Fruit fly (Drosophila melanogaster): ENCODE measurements around the gene Ubc4.

The Ubc4 gene

DNA sequence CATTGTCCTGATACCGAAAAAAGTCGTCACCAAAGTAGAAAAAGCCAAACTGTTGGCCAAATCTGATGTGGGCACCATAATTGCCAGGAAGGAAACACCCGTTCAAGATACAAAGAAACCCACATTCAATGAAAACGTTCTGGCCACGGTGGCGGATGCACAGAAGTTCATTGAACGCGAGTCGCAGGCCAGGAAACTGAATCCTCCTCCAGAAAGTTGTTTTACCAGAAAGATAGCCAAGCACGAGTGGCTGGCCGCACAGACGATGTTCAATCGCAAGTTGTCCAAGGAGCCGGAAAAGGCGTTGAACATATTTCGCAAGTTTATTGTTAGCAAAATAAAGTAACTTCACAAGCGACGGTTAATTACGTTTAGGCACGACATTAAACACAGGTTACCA, 22.0 kb downstream of the Ubc4 start:
- no peak for TF ChIP-seq EcR (GFP tag; optimal IDR thresholded peaks at IDR 0.05)
- TF ChIP-seq Dll (optimal IDR thresholded peaks at IDR 0.05), result no peak
- TF ChIP-seq usp (GFP tag; optimal IDR thresholded peaks at IDR 0.05), result no peak
- TF ChIP-seq pan (optimal IDR thresholded peaks at IDR 0.05), result no peak
- TF ChIP-seq CG8478 (optimal IDR thresholded peaks at IDR 0.05), result no peak
- TF ChIP-seq psq (optimal IDR thresholded peaks at IDR 0.05), result no peak

DNA sequence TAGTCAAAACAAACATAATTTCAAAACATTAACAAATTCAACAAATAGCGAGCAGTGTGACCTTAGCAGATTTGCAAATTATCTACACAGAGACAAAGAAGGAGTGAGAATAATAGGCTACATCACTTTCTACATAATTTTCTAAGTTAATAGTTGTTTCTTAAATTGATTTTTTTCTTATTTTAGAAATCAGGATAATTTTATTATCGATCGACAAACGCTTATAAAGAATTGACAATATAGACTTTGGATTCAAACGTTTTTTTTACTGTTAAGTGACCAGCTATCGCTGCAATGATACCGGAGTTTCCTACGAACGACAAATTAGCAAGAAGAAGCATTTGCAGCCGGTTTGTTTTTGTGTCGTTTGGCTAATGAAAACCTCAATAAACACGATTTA, 25.0 kb downstream of the Ubc4 start, which contains the start of the genes nbs and defl:
nbs (minus strand) TSS at position 87 of the 400 bp plus-strand sequence.
defl (plus strand) TSS at position 316 of the 400 bp plus-strand sequence.
- TF ChIP-seq psq (optimal IDR thresholded peaks at IDR 0.05) (no peak), CG8478 (optimal IDR thresholded peaks at IDR 0.05) (no peak), Dll (optimal IDR thresholded peaks at IDR 0.05) (no peak), pan (optimal IDR thresholded peaks at IDR 0.05) (no peak), usp (GFP tag; optimal IDR thresholded peaks at IDR 0.05) (no peak), EcR (GFP tag; optimal IDR thresholded peaks at IDR 0.05) (no peak)

DNA sequence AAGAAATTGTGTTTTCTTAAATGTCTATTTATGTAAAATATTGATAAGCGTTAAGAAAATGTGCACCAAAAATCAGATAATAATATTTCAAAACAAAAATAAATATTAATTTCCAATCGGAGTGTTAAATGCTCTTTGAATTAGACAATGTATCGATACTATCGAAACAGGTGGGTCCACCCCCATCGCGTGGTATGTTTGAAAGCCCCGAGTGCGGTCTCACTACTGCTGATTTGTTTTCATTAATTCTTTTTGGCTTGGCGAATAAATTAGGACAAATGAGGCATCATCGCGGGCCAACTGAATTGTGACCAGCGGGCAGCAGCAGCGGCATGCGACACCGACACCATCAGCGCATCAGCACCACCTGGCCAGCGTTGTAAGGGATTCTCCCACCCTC, 28.6 kb downstream of the Ubc4 start, which contains the start of gene Naa60:
Naa60 (plus strand) TSS at position 189 of the 400 bp plus-strand sequence.
- TF ChIP-seq EcR (GFP tag; optimal IDR thresholded peaks at IDR 0.05), result no peak
- no peak for TF ChIP-seq Dll (optimal IDR thresholded peaks at IDR 0.05)
- TF ChIP-seq pan (optimal IDR thresholded peaks at IDR 0.05), result no peak
- no peak for TF ChIP-seq psq (optimal IDR thresholded peaks at IDR 0.05)
- TF ChIP-seq usp (GFP tag; optimal IDR thresholded peaks at IDR 0.05), result no peak
- no peak for TF ChIP-seq CG8478 (optimal IDR thresholded peaks at IDR 0.05)

DNA sequence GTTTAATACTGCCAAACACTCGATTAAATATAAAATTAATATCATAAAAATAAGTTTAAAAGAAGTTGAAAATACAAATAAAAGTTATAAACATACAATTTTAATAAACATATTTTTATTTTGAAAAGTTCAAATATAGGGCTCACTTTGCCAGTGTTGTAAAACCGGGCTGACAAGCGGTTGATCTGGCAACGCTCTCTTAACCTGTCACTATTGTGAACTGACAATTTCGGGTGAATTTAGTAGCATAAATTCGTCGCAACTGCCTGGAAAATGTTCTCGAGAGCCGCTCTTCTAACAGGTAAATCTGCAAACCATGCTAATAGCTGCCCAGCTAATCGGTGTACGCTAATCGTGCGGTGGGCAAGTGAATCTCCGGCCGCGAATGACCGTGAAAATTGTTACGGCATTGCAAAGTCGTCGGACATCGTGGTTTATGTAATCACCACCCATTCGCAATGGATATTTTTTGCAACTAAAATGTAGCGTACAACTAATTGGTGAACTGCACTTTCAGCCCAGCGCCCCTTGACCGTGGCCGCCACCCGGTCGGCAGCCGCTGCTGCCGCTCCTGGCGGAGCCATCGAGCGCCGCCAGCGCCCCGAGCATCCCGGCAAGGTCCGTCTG, 31.8 kb downstream of the Ubc4 start, which contains the start of gene ATPsynB:
ATPsynB (plus strand) TSS at position 205 of the 627 bp plus-strand sequence.
- no peak for TF ChIP-seq EcR (GFP tag; optimal IDR thresholded peaks at IDR 0.05)
- TF ChIP-seq usp (GFP tag; optimal IDR thresholded peaks at IDR 0.05), result no peak
- no peak for TF ChIP-seq Dll (optimal IDR thresholded peaks at IDR 0.05)
- TF ChIP-seq psq (optimal IDR thresholded peaks at IDR 0.05), result no peak
- no peak for TF ChIP-seq pan (optimal IDR thresholded peaks at IDR 0.05)
- no peak for TF ChIP-seq CG8478 (optimal IDR thresholded peaks at IDR 0.05)

DNA sequence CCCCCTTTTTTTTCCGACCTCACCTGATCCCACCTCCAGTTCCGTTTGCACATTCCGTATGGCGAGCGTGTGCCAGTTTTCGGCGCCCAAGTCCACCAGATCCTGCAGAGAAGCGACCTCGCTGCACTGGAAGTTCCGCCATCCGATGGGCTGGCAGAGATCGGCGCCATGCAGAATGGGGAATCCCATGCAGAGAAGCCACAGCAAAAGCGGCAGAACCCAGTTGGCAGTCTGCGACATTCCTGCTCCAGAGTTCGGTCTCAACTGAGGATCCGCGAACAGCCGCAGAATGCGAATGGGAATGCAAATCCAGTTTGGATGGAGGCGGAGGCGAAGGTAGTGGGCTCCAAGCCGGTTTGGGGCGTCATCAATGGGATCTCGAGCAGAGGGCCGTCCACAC, 35.4 kb downstream of the Ubc4 start, which contains the start of gene CG6749:
CG6749 (minus strand) TSS at position 245 of the 400 bp plus-strand sequence.
- TF ChIP-seq Dll (optimal IDR thresholded peaks at IDR 0.05), result no peak
- no peak for TF ChIP-seq usp (GFP tag; optimal IDR thresholded peaks at IDR 0.05)
- TF ChIP-seq EcR (GFP tag; optimal IDR thresholded peaks at IDR 0.05), result no peak
- no peak for TF ChIP-seq pan (optimal IDR thresholded peaks at IDR 0.05)
- no peak for TF ChIP-seq CG8478 (optimal IDR thresholded peaks at IDR 0.05)

DNA sequence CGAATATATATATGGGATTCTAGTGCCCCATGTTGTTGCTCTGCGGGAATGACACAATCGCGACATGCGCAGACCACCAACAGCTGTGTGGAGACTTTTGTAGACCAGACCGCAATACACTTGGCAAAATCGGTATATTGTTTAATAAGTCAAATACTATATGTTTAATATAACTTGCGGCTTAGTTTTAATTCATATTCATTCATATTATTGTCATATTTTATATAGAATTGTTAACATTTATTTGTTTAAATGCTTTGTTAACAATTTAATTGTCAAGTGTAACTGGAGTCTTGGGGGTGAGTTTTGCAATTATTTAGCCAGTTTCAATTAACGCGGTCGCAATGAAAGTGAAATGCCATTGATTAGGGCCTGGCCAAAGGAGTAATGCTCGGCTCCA, 41.5 kb downstream of the Ubc4 start:
- TF ChIP-seq pan (optimal IDR thresholded peaks at IDR 0.05) (no peak), EcR (GFP tag; optimal IDR thresholded peaks at IDR 0.05) (no peak), usp (GFP tag; optimal IDR thresholded peaks at IDR 0.05) (no peak), psq (optimal IDR thresholded peaks at IDR 0.05) (no peak), CG8478 (optimal IDR thresholded peaks at IDR 0.05) (no peak), Dll (optimal IDR thresholded peaks at IDR 0.05) (no peak)

DNA sequence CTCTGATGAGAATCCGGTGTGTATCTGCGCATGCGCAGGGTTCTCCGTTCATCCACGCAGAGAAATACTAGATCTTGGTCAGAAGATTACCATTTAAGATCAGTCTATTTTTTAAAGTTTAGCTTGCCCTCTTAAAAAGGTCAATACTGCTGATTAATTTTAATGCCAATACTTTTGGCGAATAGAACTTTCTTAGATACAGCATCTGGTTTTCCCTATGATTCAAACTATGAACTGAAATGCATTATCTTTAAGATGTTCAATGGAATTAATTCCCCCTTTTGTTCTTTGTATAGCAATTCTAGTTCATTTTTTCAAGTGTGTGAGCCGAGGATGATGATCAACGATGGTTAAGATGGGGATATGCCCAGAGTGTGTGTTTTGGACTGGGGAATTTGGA, 44.2 kb downstream of the Ubc4 start:
- no peak for TF ChIP-seq Dll (optimal IDR thresholded peaks at IDR 0.05)
- TF ChIP-seq psq (optimal IDR thresholded peaks at IDR 0.05), result no peak
- TF ChIP-seq usp (GFP tag; optimal IDR thresholded peaks at IDR 0.05), result no peak
- no peak for TF ChIP-seq CG8478 (optimal IDR thresholded peaks at IDR 0.05)
- TF ChIP-seq EcR (GFP tag; optimal IDR thresholded peaks at IDR 0.05), result no peak
- no peak for TF ChIP-seq pan (optimal IDR thresholded peaks at IDR 0.05)

DNA sequence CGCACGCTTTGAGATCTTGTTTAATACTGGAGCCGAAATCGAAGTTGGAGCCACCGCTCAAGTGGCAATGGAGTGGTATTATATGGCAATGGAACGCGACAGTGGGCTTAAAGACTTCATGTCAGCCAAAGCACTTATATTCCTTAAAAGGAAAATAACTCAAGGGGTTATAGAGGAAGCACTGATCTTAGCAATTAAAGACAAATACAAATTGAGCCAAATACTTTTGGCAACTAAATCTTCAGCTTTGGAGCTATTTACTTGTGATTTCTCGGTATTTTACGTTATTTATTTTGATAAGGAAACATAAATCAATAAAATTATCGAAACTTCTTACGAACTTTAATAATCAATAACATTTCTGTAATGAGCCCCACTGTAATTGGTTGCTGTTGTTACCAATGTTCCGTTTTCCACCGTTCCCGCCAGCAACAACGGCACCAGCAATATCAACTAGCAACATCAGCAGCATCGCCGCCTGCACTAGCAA, 46.0 kb downstream of the Ubc4 start:
- TF ChIP-seq EcR (GFP tag; optimal IDR thresholded peaks at IDR 0.05), result no peak
- no peak for TF ChIP-seq psq (optimal IDR thresholded peaks at IDR 0.05)
- no peak for TF ChIP-seq Dll (optimal IDR thresholded peaks at IDR 0.05)
- no peak for TF ChIP-seq usp (GFP tag; optimal IDR thresholded peaks at IDR 0.05)
- TF ChIP-seq CG8478 (optimal IDR thresholded peaks at IDR 0.05), result no peak
- no peak for TF ChIP-seq pan (optimal IDR thresholded peaks at IDR 0.05)

DNA sequence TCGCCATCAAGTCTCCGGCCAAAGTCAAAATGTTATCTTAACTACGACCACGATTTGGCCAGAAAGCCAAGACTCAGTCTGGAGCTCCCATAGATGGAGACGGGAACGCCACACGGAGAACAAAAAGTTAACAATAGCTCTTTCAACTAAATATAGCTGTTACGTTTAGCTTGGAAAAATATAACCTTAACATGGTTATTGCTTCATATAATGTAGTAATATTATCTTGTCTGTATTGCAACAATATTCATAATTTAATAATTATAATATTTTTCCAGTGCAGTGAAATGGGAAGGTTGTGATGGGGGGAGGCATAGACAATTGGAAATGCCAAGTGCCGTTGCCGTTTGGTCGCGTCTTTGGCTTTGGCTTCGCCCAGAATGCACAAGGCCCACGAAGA, 47.3 kb downstream of the Ubc4 start:
- TF ChIP-seq pan (optimal IDR thresholded peaks at IDR 0.05) (no peak), EcR (GFP tag; optimal IDR thresholded peaks at IDR 0.05) (no peak), psq (optimal IDR thresholded peaks at IDR 0.05) (no peak), usp (GFP tag; optimal IDR thresholded peaks at IDR 0.05) (no peak), Dll (optimal IDR thresholded peaks at IDR 0.05) (no peak), CG8478 (optimal IDR thresholded peaks at IDR 0.05) (no peak)
